Fruit fly (Drosophila melanogaster) whole organism, larva: ENCODE measurements around the gene CG17217.

ENCODE experiments used
- noc ChIP-seq: fragments of 200-800 bp; sonication (Bioruptor generic); optimal IDR thresholded peaks from 3 replicates; lab custom pipeline; 2019; ENCODE audit warnings: missing biosample characterization, mild to moderate bottlenecking, missing genetic modification characterization, moderate library complexity

The CG17217 gene

DNA sequence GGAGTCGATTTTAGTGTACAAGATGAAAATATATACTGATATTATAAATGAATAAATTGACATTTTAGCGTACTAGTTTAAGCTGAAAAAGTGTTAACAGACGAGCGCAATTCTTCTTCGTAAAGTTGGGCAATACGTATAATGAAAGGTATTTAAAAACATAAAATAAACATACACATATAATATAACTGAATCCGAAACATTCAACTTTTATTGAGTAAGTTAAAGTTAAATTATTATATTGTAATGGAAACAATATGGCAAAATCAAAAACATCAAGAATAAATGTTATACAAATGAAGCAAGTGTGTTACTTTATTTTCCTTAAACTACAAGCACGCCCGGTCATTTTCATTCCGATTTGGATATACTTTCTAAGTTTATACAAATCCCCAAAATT is at the start of gene CG17217:
Gene CG17217 (plus strand): TSS at position 301 of the 400 bp plus-strand sequence.
- TF ChIP-seq noc: no peak

DNA sequence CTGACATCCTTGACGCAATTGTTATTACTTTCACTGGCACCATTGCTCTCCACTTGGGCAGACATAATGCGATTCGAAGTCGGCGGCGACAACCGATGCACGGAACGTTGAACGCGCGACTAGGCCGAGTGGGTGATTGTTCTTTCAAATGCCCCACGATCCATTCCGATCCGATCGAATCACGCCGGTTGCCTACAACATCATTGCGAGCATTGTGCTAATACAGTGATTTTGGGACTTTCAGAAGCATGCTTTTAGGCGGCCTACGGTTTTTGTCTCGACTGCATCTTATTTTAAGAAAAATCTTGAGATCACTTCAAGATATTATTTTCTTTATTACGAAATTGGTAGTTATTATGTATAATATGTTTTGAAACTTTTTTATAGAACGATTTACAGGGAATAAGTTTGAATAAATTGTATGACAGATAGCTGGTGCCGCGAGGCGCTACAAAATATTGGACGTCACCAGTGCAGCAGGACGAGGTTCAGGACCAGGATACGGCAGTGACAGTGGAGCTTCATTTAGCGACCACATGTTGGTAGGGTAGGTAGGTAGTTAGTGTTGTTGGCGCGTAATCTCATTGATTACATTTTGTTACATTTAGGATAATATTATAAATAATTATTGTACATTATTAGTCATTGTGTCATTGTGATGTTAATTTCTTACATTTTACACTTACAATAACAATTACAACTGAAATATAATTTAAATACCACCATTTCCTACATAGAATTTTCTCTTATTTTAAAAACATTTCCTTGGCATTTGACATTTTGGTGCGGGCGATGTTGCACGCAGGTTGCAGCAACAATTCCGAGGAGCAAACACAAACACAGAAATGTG is 36.9 kb upstream of the CG17217 start, which contains the start of gene rho-6:
Gene rho-6 (minus strand): TSS at position 137 of the 850 bp plus-strand sequence.
- TF ChIP-seq noc: no peak

DNA sequence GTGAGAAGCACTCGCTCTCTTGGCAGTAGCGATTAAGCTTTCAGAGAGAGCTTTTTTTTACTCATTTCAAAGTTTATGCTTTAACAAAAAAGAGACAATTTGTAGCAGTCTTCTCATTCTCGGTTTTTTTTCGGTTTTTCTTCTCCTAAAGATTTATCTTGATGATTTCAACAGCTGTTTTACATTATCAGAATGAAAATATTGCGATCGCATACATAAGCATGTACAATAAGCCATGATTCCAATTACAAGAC is 36.3 kb upstream of the CG17217 start:
- TF ChIP-seq noc: no peak

DNA sequence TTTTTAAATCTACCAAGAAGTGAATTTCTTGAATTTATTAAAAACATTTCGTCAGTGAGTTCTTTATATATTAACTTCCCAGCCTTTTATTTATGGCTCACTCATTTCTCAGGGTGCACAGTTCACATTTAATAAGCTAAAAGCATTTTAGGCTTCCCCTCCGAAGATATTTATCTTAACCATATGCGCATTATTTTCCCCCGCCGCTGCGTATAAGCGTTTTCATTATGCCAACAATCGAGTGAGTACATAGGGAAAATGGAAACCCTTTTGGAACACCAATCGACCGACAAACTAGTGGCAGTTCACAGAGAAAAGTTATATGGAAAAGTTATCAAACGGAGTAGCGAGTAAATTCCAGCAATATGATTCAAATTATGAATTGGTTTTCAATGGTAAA is 32.6 kb upstream of the CG17217 start, which contains the start of gene Gr33a:
Gene Gr33a (plus strand): TSS at position 301 of the 400 bp plus-strand sequence.
- no peak for TF ChIP-seq noc

DNA sequence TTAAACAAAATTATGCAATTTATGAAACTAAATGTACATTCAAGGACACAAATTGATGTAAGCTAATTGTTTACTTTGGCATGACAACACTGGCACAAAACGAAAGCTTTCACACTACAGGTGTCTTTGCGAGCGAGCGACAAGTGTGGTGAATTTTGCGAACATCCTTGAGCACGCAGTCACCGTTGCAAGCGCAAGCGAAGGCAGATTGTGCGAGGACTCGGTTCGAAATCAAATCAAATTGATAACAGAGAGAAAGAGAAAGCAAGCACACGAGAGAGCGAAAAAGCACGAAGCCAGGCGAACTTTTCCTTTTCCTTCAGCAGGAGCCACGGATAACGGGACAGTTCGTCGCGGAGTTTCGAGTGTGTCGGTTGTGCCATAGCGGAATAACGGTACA is 27.9 kb upstream of the CG17217 start, which contains the start of gene CG31760:
Gene CG31760 (plus strand): TSS at position 342 of the 400 bp plus-strand sequence.
- no peak for TF ChIP-seq noc

DNA sequence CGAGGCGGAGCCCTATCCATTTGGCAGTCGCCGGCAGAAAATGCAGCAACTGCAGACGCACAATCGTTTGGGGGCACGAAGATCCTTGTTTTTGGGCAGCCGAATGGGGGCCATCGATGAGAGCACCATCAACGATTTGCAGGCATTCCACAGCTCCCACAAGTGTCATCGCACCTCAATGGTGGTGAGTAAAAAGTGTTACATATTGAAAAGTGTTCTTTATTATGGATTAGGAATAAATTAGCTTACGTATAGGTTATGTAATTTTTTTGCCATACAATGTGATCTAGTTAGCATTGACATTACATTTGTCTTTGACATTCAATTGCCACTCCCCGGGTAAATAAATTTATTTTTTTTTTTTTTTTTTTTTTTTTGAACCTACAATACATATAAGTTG is 8.9 kb upstream of the CG17217 start, which contains the start of gene CG31861:
Gene CG31861 (plus strand): TSS at position 301 of the 400 bp plus-strand sequence.
- no peak for TF ChIP-seq noc

DNA sequence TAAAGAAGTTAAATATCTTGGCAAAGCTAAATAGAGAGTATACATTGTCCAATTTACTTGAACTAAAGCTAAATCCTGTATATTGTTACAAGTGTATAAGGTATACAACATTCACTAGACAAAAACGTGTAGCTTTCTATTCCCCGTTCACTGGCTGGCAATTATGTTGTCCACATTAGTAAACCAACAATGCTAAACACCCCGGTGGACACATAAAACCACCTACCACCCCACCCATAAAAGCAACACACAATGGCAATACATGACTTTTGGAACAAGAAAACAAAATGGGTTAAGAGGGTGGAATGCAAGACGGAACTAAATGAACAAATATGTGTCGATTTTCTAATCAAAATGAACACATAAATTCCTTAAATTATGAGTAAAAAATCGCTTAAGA is 6.4 kb upstream of the CG17217 start, which contains the start of gene ZnT33D:
Gene ZnT33D (plus strand): TSS at position 301 of the 400 bp plus-strand sequence.
- TF ChIP-seq noc: no peak

DNA sequence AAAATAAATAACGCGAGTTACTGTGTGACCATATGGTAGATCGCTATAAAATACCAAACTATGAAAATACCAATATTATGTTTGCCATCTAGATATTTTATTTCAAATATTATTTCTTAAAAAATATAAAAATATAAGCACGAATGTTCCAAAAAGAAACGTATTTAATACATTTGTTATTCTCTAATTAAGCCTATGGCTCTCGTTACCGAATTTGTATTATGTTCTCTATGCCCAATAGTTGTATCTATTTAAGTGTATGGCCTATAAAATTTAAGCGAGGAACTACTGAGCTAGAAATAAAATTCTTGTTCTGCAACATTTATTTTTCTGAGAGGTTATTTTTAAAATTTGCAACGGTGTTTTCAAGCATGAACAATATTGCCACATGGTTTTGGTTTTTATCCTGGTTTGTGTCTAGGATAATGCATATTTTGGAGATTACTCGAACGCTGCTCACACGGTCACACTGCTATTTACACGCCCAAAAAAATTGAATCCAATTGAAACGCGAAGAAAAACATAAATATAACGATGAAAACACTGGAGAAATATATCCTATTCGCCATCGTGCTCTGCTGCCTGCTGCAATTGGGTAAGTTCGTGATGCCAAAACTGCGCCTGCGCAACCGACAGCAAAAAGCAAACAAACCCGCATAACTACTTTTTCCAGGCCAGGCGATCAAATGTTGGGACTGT is 2.3 kb downstream of the CG17217 start, which contains the start of the genes CG6583 and crok:
Gene CG6583 (minus strand): TSS at position 51 of the 699 bp plus-strand sequence.
Gene crok (plus strand): TSS at position 446 of the 699 bp plus-strand sequence.
- no peak for TF ChIP-seq noc

DNA sequence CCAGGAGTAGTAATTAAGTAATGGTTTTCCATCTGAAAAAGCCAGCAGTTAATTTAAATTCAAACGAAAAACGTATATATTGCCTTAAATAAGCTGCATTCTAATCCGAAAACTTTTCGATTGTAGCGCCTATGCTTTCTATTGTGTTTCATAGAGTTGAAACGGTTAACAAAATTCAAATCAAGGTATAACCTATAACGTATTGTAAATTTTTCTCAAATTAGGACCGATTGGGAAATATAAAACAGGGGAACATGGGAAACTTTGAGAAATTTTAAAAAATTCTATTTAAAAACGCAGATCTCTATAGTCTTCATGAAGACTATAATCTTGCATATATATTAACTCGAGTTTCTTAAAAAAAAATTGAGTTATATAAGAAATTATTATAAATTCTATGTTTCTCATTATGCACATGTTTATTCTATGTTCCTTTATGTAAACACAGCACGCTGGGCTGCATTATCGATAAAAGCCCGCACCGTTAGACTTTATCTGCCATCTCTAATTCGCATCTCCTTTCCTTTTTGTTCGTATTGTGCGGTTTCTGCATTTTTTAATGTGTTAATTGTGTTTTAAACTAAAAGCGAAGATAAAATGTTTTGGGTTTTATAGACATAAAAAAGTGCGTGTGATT is 4.3 kb downstream of the CG17217 start, which contains the start of gene bru1:
Gene bru1 (plus strand): TSS at position 512 of the 637 bp plus-strand sequence.
- no peak for TF ChIP-seq noc

DNA sequence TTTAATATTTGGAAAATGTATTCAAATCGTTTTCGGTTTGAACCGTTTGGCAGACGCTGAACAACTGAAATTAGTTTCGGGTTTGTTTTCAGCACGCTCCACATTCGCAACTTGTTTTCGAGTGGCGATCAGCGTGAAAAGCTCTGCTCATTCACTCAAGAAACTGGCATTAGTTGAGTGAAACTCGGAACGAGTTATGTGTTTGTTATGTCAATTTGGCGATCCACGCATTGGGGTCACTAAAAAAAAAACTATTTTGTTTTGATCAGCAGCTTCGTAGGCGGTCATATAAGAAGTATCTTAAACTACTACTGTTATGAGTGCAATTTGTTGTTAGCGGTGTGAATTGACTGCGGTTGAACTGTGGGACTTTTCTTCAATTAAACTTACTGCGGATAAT is 7.3 kb downstream of the CG17217 start, which contains the start of gene atilla:
Gene atilla (minus strand): TSS at position 266 of the 400 bp plus-strand sequence.
- TF ChIP-seq noc: no peak

DNA sequence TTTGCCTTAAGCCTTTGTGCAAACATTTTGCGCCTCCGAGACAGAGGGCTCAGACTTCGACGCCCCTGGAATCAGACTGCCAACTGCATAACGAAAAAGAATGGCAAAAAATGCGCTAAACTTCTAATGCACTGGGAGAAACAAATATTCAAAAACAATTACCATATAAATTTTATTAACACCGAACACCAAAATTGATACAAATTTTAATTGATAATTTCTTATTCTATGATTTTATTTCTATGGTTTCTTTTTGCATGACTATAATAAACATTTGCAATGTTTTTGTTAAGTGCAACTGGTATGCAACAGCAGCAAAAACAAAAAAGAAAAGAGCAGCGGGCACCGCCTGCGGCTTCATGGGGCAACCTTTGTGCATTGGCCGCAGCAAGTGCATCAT is 22.6 kb downstream of the CG17217 start:
- TF ChIP-seq noc: no peak

DNA sequence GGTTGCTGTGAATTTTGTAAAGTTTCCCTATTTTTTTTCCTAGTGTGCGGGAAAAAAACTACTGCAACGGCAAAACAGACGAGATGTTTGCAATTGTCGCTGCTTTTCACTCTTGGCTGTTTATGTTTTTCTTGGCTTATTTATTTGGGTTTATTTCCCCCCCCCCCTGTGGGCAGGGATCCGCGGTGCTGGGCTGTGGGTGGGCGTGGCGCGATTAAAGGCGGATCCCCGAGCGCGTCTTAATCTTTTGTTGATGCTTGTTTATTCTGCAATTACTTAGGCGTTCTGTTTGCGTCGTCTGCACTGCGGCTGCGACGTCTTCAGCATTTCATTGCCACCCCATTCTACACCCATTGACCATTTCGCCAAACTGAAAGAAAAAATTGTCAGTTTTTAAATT is 24.5 kb downstream of the CG17217 start:
- TF ChIP-seq noc: no peak

DNA sequence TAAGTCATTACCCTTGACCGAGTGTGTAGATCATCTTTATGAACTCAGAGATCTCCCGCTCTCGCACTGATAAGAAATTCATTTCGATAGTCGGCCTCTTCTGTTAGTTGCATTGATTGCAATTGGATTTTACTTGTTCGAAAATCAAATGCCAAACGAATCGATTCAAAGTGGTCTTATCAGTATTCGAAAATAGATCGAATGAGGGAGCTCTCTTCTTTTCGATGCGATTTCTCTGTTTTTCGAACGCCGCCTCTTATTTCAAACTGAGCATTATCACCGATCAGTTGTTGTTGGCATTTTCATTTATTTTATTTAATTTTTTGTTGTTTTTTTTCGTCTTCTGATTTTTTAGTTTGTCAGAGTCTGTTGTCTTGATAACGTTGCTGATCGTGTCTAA is 30.6 kb downstream of the CG17217 start:
- no peak for TF ChIP-seq noc

DNA sequence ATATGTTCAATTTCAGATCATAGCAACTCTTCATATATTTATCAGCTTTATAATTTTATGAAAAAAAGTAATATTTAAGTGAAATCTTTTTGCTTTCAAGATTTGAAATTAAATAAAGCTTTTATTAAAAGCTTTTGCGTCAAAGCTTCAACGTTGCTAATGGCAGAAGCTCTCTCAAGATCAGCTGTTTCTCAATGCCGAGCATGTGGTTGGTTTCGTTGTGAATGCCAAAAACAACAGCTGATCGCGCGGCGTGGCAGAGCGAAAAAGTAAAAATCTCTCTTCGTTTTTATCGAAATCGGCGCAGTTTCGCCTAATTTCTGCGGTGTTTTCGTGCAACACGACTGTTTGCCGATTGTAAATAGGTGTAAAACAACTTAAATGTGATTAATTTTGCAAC is 37.2 kb downstream of the CG17217 start, which contains the start of gene CG31759:
Gene CG31759 (plus strand): TSS at position 161 of the 400 bp plus-strand sequence.
- TF ChIP-seq noc: no peak
